Worm (Caenorhabditis elegans): ENCODE data around the gene R05A10.3.

Gene R05A10.3

ce11 chrIV:14194317-14194716 lies 18.0 kb upstream of the R05A10.3 start:
- no peak for TF ChIP-seq ceh-18 (tag; optimal IDR thresholded peaks at IDR 0.05)
- no peak for TF ChIP-seq lin-11 (tag; optimal IDR thresholded peaks at IDR 0.05)
- TF ChIP-seq pax-1 (tag; optimal IDR thresholded peaks at IDR 0.05): no peak
- TF ChIP-seq tbx-2 (tag; optimal IDR thresholded peaks at IDR 0.05): no peak
- TF ChIP-seq pqm-1 (tag; optimal IDR thresholded peaks at IDR 0.05): no peak

ce11 chrIV:14193196-14193595 lies 16.9 kb upstream of the R05A10.3 start, which contains the start of gene K01G12.3:
Gene K01G12.3, plus strand, starts transcription at chrIV:14193496.
- TF ChIP-seq dve-1 (tag; optimal IDR thresholded peaks at IDR 0.05): no peak
- TF ChIP-seq ceh-19 (GFP tag; optimal IDR thresholded peaks at IDR 0.05): no peak
- TF ChIP-seq pax-1 (tag; optimal IDR thresholded peaks at IDR 0.05): no peak
- TF ChIP-seq F13H6.1 (tag; optimal IDR thresholded peaks at IDR 0.05): no peak
- TF ChIP-seq ztf-16 (tag; optimal IDR thresholded peaks at IDR 0.05): no peak
- TF ChIP-seq T23F11.4 (GFP tag; optimal IDR thresholded peaks at IDR 0.05): no peak
- no peak for TF ChIP-seq sox-4 (tag; optimal IDR thresholded peaks at IDR 0.05)
- TF ChIP-seq unc-55 (GFP tag; optimal IDR thresholded peaks at IDR 0.05): no peak
- TF ChIP-seq ceh-30 (tag; optimal IDR thresholded peaks at IDR 0.05): no peak
- no peak for TF ChIP-seq dmd-4 (tag; optimal IDR thresholded peaks at IDR 0.05; ENCODE audit: borderline replicate concordance)
- no peak for TF ChIP-seq unc-86 (tag; optimal IDR thresholded peaks at IDR 0.05)
- TF ChIP-seq npax-4 (tag; optimal IDR thresholded peaks at IDR 0.05): no peak
- no peak for TF ChIP-seq che-1 (tag; optimal IDR thresholded peaks at IDR 0.05)
- TF ChIP-seq rnt-1 (tag; optimal IDR thresholded peaks at IDR 0.05): no peak
- TF ChIP-seq sdc-2 (tag; optimal IDR thresholded peaks at IDR 0.05): no peak
- no peak for TF ChIP-seq ceh-14 (tag; optimal IDR thresholded peaks at IDR 0.05)

- TF ChIP-seq lim-6 (tag; optimal IDR thresholded peaks at IDR 0.05) (no peak), ceh-31 (tag; optimal IDR thresholded peaks at IDR 0.05) (no peak), syd-9 (tag; optimal IDR thresholded peaks at IDR 0.05) (no peak), fkh-6 (tag; optimal IDR thresholded peaks at IDR 0.05) (no peak), ceh-34 (tag; optimal IDR thresholded peaks at IDR 0.05) (no peak), odd-2 (tag; optimal IDR thresholded peaks at IDR 0.05) (no peak), pros-1 (tag; optimal IDR thresholded peaks at IDR 0.05) (no peak), ceh-6 (GFP tag; optimal IDR thresholded peaks at IDR 0.05) (no peak), madf-2 (tag; optimal IDR thresholded peaks at IDR 0.05) (no peak), pag-3 (tag; optimal IDR thresholded peaks at IDR 0.05; ENCODE audit: borderline replicate concordance) (no peak), pha-2 (tag; optimal IDR thresholded peaks at IDR 0.05) (no peak), eyg-1 (tag; optimal IDR thresholded peaks at IDR 0.05) (no peak), unc-86 (tag; optimal IDR thresholded peaks at IDR 0.05) (no peak), hlh-15 (tag; optimal IDR thresholded peaks at IDR 0.05) (no peak), npax-4 (tag; optimal IDR thresholded peaks at IDR 0.05) (no peak)
These were observed 15.6 kb upstream of the R05A10.3 start, which contains the start of gene K01G12.22 for ce11 chrIV:14191919-14192318. Gene K01G12.22, plus strand, starts transcription at chrIV:14192219.

- TF ChIP-seq sox-2 (GFP tag; IDR thresholded peaks at IDR 0.05): no peak
- no peak for TF ChIP-seq hlh-13 (GFP tag; optimal IDR thresholded peaks at IDR 0.05)
- TF ChIP-seq syd-9 (tag; optimal IDR thresholded peaks at IDR 0.05): no peak
- TF ChIP-seq F13H6.1 (tag; optimal IDR thresholded peaks at IDR 0.05): no peak
- no peak for TF ChIP-seq pha-4 (tag; optimal IDR thresholded peaks at IDR 0.05)
- no peak for TF ChIP-seq ceh-9 (tag; optimal IDR thresholded peaks at IDR 0.05)
- no peak for TF ChIP-seq fax-1 (tag; optimal IDR thresholded peaks at IDR 0.05)
- TF ChIP-seq ref-2 (tag; optimal IDR thresholded peaks at IDR 0.05): no peak
- TF ChIP-seq npax-4 (tag; optimal IDR thresholded peaks at IDR 0.05): no peak
- TF ChIP-seq ceh-31 (tag; optimal IDR thresholded peaks at IDR 0.05): no peak
- TF ChIP-seq K09A11.1 (tag; optimal IDR thresholded peaks at IDR 0.05; ENCODE audit: insufficient read depth): no peak
- TF ChIP-seq C38D4.7 (GFP tag; optimal IDR thresholded peaks at IDR 0.05): no peak
- TF ChIP-seq unc-55 (GFP tag; optimal IDR thresholded peaks at IDR 0.05): no peak
- TF ChIP-seq madf-2 (tag; optimal IDR thresholded peaks at IDR 0.05): no peak
- TF ChIP-seq ama-1 (optimal IDR thresholded peaks at IDR 0.05): no peak
These were observed 10.0 kb upstream of the R05A10.3 start for ce11 chrIV:14186264-14186663.

Data from whole organism, late embryonic.